Fruit fly (Drosophila melanogaster): Measurements from ENCODE around the gene Sfp33A3.

Gene Sfp33A3

DNA sequence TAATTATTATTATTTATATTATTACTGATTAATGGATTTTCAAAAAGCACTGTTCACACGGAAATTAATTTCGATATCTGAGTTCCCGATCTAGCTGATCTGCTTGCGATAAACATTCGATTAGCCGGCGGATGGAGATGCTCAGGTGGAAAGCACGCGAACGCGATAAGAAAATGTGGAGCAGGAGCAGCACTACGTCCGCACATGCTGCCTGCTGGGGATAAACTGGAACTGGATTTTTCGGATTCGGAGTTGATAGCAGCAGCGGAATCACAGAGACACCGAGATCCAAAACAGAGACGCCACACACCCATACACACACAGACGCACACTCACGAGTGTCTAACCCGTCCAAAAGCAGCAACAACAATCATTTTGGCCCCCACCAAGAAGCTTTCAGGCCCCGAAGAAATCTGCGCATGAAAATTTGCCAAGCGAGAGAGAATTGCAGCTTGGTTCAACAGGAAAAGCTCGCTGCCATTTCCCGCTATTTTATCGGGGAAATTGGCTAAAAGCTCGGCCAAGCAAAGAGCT, 34.6 kb downstream of the Sfp33A3 start:
- TF ChIP-seq kay (GFP tag; ENCODE audit: borderline replicate concordance): no peak
- TF ChIP-seq CG11617 (GFP tag; optimal IDR thresholded peaks at IDR 0.05): no peak
- no peak for TF ChIP-seq CG7101 (tag; optimal IDR thresholded peaks at IDR 0.05)
- TF ChIP-seq cic (GFP tag; optimal IDR thresholded peaks at IDR 0.05): no peak
- no peak for TF ChIP-seq Mnt (GFP tag; optimal IDR thresholded peaks at IDR 0.05)
- no peak for TF ChIP-seq toe (GFP tag; optimal IDR thresholded peaks at IDR 0.05)
- TF ChIP-seq CG5204 (GFP tag; optimal IDR thresholded peaks at IDR 0.05): no peak
- no peak for TF ChIP-seq tj (GFP tag; optimal IDR thresholded peaks at IDR 0.05)

DNA sequence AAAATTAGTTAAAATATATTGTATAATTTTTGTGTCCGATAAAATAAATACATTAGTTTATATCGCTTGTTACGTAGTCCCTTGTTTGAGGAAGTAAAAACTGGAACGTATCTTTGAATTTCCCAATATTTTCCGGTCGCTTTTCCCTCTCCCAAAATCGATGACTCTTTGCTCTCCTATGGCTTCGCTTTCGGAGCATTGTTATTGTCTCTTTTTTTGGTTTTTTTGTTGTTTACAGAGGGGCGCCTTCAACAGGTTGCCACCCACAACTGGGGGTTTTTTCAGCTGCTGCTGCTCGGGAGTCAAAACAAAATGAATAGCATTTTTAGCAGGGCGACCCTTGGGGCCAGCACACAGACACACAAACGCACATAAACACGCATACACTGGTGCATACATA, 35.2 kb downstream of the Sfp33A3 start:
- TF ChIP-seq pad (GFP tag; optimal IDR thresholded peaks at IDR 0.05): no peak
- TF ChIP-seq ovo (GFP tag; optimal IDR thresholded peaks at IDR 0.05): no peak
- TF ChIP-seq Clk (GFP tag; optimal IDR thresholded peaks at IDR 0.05): no peak
- no peak for TF ChIP-seq CG33017 (tag; optimal IDR thresholded peaks at IDR 0.05)
- no peak for TF ChIP-seq CG11617 (GFP tag; optimal IDR thresholded peaks at IDR 0.05)
- TF ChIP-seq Mnt (GFP tag; optimal IDR thresholded peaks at IDR 0.05): no peak
- TF ChIP-seq CG14711 (tag; optimal IDR thresholded peaks at IDR 0.05): no peak
- TF ChIP-seq tj (GFP tag; optimal IDR thresholded peaks at IDR 0.05): no peak
- TF ChIP-seq bab1 (GFP tag; optimal IDR thresholded peaks at IDR 0.05): no peak
- TF ChIP-seq Crg-1 (GFP tag; optimal IDR thresholded peaks at IDR 0.05): no peak
- no peak for TF ChIP-seq CG12768 (GFP tag; optimal IDR thresholded peaks at IDR 0.05)
- no peak for TF ChIP-seq CG7101 (tag; optimal IDR thresholded peaks at IDR 0.05)
- no peak for TF ChIP-seq CG7045 (GFP tag; optimal IDR thresholded peaks at IDR 0.05)
- TF ChIP-seq Hr96 (GFP tag; optimal IDR thresholded peaks at IDR 0.05): no peak
- no peak for TF ChIP-seq kay (GFP tag; ENCODE audit: borderline replicate concordance)

DNA sequence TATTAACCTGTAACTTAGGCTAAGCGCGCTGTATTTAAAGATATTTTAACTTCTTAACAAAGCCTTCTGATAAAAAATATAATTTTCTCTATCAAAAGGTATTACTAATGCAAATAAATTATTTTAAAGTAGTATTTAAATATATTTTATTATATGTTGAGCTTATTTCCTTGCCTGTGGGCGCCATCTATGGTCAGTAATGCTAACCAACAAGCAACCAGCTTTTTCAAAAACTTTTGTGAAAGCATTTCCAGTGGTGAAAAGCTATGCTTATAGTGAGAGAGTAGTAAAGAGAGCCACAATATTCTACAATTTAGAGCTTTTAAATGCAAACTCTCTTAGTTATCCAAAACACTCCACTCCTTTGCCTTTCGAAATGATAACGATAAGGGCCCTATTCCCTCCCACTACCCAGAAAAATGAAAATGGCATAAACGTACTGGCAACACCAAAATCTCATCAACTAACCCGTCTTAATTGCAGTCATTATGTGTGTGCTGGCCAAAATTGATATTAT, 39.2 kb downstream of the Sfp33A3 start:
- no peak for TF ChIP-seq CG7045 (GFP tag; optimal IDR thresholded peaks at IDR 0.05)
- TF ChIP-seq cnc (optimal IDR thresholded peaks at IDR 0.05): no peak

Data from whole organism, adult.